Fruit fly (Drosophila melanogaster) Kc167 (cell line): ENCODE results near the gene CG15812.

Source experiments
- Myc ChIP-seq: fragments of >200 bp; optimal IDR thresholded peaks from 2 replicates; lab custom pipeline; 2017; ENCODE audit warnings: missing external identifiers
- Sin3A ChIP-seq: fragments of >200 bp; optimal IDR thresholded peaks from 2 replicates; lab custom pipeline; 2018; ENCODE audit warnings: missing external identifiers
- h ChIP-seq: fragments of >200 bp; optimal IDR thresholded peaks from 3 replicates; lab custom pipeline; 2018; ENCODE audit warnings: missing external identifiers
- insv ChIP-seq: fragments of >200 bp; optimal IDR thresholded peaks from 3 replicates; lab custom pipeline; 2018; ENCODE audit warnings: missing external identifiers
- psq ChIP-seq: fragments of >200 bp; optimal IDR thresholded peaks from 2 replicates; lab custom pipeline; 2017; ENCODE audit warnings: missing external identifiers
- ttk ChIP-seq: sonication (Bioruptor generic); optimal IDR thresholded peaks from 2 replicates; lab custom pipeline; 2017; ENCODE audit warnings: missing external identifiers

DNA sequence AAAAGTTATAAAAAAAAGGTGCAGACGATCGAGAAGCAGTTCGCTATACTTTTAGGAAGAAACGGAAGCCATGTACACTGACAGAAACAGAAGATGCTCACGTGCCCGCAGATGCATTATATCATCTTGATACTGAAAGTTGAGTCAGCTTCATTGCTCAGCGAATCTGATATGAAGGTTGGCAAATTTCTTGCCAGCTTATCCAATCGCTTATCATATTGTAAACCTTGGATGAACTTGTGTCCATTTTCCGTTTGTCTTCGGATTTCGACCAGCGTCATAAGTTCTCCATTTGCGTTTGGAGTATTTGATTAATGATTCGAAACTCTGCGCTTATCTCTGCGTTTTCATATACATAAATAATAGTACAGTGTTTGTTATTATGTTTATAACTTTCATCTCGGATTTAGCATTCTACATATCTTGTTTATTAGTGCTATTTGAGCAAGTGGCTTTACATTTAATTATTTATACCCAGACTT lies 34.1 kb upstream of the CG15812 start:
- TF ChIP-seq psq (lab: Kevin White, UChicago) (no peak), Myc (lab: Kevin White, UChicago) (no peak), h (no peak), Sin3A (lab: Kevin White, UChicago) (no peak), ttk (lab: Kevin White, UChicago) (no peak), insv (lab: Kevin White, UChicago) (no peak)
